Worm (Caenorhabditis elegans) whole organism, L2 larva: ENCODE results near the gene C06E7.2.

Experiments
- R02D3.7 ChIP-seq: fragments of 150-350 bp; optimal IDR thresholded peaks from 2 replicates; lab custom pipeline; 2014; ENCODE audit warnings: missing biosample characterization, missing genetic modification characterization
- alr-1 ChIP-seq: fragments of 150-350 bp; optimal IDR thresholded peaks from 2 replicates; lab custom pipeline; 2014; ENCODE audit warnings: missing biosample characterization, missing genetic modification characterization
- aly-2 ChIP-seq: fragments of 150-350 bp; optimal IDR thresholded peaks from 2 replicates; lab custom pipeline; 2014; ENCODE audit warnings: missing biosample characterization, missing genetic modification characterization
- ama-1 ChIP-seq: fragments of 150-350 bp; optimal IDR thresholded peaks from 2 replicates; lab custom pipeline; 2018; ENCODE audit warnings: inconsistent platforms
- blmp-1 ChIP-seq: sonication (generic microtip); optimal IDR thresholded peaks from 2 replicates; lab custom pipeline; 2017; ENCODE audit warnings: missing genetic modification characterization, mild to moderate bottlenecking, missing compliant biosample characterization, antibody characterized with exemption, moderate library complexity; ENCODE audit not compliant: insufficient read depth
- ceh-16 ChIP-seq: fragments of 150-350 bp; optimal IDR thresholded peaks from 2 replicates; lab custom pipeline; 2014; ENCODE audit warnings: missing biosample characterization, missing genetic modification characterization
- ceh-82 ChIP-seq: fragments of 150-350 bp; optimal IDR thresholded peaks from 2 replicates; lab custom pipeline; 2014; ENCODE audit warnings: missing biosample characterization, missing genetic modification characterization
- crh-2 ChIP-seq: sonication (generic microtip); optimal IDR thresholded peaks from 2 replicates; lab custom pipeline; 2017; ENCODE audit warnings: missing biosample characterization, missing genetic modification characterization
- dmd-4 ChIP-seq: sonication (generic microtip); optimal IDR thresholded peaks from 2 replicates; lab custom pipeline; 2017; ENCODE audit warnings: missing biosample characterization, missing genetic modification characterization
- egl-27 ChIP-seq: sonication (generic microtip); optimal IDR thresholded peaks from 3 replicates; lab custom pipeline; 2017; ENCODE audit warnings: missing biosample characterization, missing genetic modification reagents, missing genetic modification characterization
- elt-1 ChIP-seq: fragments of 150-350 bp; optimal IDR thresholded peaks from 2 replicates; lab custom pipeline; 2014; ENCODE audit warnings: missing biosample characterization, missing genetic modification characterization
- elt-3 ChIP-seq: sonication (generic microtip); optimal IDR thresholded peaks from 2 replicates; lab custom pipeline; 2017; ENCODE audit warnings: missing biosample characterization, missing genetic modification characterization
- fos-1 ChIP-seq: fragments of 150-350 bp; optimal IDR thresholded peaks from 2 replicates; lab custom pipeline; 2014; ENCODE audit warnings: missing biosample characterization, missing genetic modification characterization
- gmeb-1 ChIP-seq: fragments of 150-350 bp; optimal IDR thresholded peaks from 2 replicates; lab custom pipeline; 2014; ENCODE audit warnings: missing biosample characterization, missing genetic modification characterization
- lin-11 ChIP-seq: fragments of 150-350 bp; sonication (generic microtip); optimal IDR thresholded peaks from 2 replicates; lab custom pipeline; 2014; ENCODE audit warnings: missing biosample characterization, missing genetic modification characterization, inconsistent platforms, mixed read lengths
- lin-39 ChIP-seq: fragments of 150-350 bp; optimal IDR thresholded peaks from 2 replicates; lab custom pipeline; 2014; ENCODE audit warnings: missing biosample characterization, missing genetic modification reagents, missing genetic modification characterization
- lsy-2 ChIP-seq, 2 experiments: fragments of 150-350 bp in 1 of 2; sonication (generic microtip) in 1 of 2; optimal IDR thresholded peaks; 2 replicates each; lab custom pipeline; 2014 to 2017; ENCODE audit warnings: missing biosample characterization in 2 of 2, missing genetic modification characterization in 2 of 2
- mab-5 ChIP-seq: fragments of 150-350 bp; optimal IDR thresholded peaks from 2 replicates; lab custom pipeline; 2014; ENCODE audit warnings: missing biosample characterization, missing genetic modification characterization
- mbf-1 ChIP-seq: sonication (generic microtip); optimal IDR thresholded peaks from 2 replicates; lab custom pipeline; 2017; ENCODE audit warnings: missing biosample characterization, missing genetic modification characterization
- mdl-1 ChIP-seq, 2 experiments: fragments of 150-350 bp in 1 of 2; sonication (generic microtip) in 1 of 2; optimal IDR thresholded peaks; 2 replicates each; lab custom pipeline; 2017; ENCODE audit warnings: missing biosample characterization in 2 of 2, missing genetic modification characterization in 2 of 2
- nhr-10 ChIP-seq: sonication (generic microtip); optimal IDR thresholded peaks from 2 replicates; lab custom pipeline; 2017; ENCODE audit warnings: missing biosample characterization, missing genetic modification characterization
- nhr-11 ChIP-seq: fragments of 150-350 bp; optimal IDR thresholded peaks from 2 replicates; lab custom pipeline; 2014; ENCODE audit warnings: missing biosample characterization, missing genetic modification characterization
- nhr-21 ChIP-seq: fragments of 150-350 bp; optimal IDR thresholded peaks from 2 replicates; lab custom pipeline; 2014; ENCODE audit warnings: missing biosample characterization, missing genetic modification characterization
- nhr-23 ChIP-seq: fragments of 150-350 bp; optimal IDR thresholded peaks from 2 replicates; lab custom pipeline; 2014; ENCODE audit warnings: missing biosample characterization, missing genetic modification reagents, missing genetic modification characterization
- nhr-237 ChIP-seq: fragments of 150-350 bp; optimal IDR thresholded peaks from 2 replicates; lab custom pipeline; 2014; ENCODE audit warnings: missing biosample characterization, missing genetic modification characterization
- nhr-25 ChIP-seq: fragments of 150-350 bp; sonication (generic microtip); optimal IDR thresholded peaks from 3 replicates; lab custom pipeline; 2014; ENCODE audit warnings: missing biosample characterization, missing genetic modification characterization
- nhr-6 ChIP-seq: fragments of 150-350 bp; optimal IDR thresholded peaks from 2 replicates; lab custom pipeline; 2014; ENCODE audit warnings: missing biosample characterization, missing genetic modification characterization
- nhr-77 ChIP-seq: fragments of 150-350 bp; optimal IDR thresholded peaks from 2 replicates; lab custom pipeline; 2014; ENCODE audit warnings: missing biosample characterization, missing genetic modification characterization
- peb-1 ChIP-seq: fragments of 150-350 bp; optimal IDR thresholded peaks from 2 replicates; lab custom pipeline; 2014; ENCODE audit warnings: missing biosample characterization, missing genetic modification characterization
- sem-4 ChIP-seq: fragments of 150-350 bp; optimal IDR thresholded peaks from 2 replicates; lab custom pipeline; 2014; ENCODE audit warnings: missing biosample characterization, missing genetic modification reagents, missing genetic modification characterization
- skn-1 ChIP-seq: sonication (generic microtip); optimal IDR thresholded peaks from 2 replicates; lab custom pipeline; 2017; ENCODE audit warnings: missing biosample characterization, missing genetic modification characterization
- sma-3 ChIP-seq: sonication (generic microtip); optimal IDR thresholded peaks from 2 replicates; lab custom pipeline; 2016; ENCODE audit warnings: missing genetic modification reagents, missing genetic modification characterization, missing compliant biosample characterization
- sma-9 ChIP-seq, 2 experiments: fragments of 150-350 bp in 1 of 2; sonication (generic microtip) in 1 of 2; optimal IDR thresholded peaks; 2 replicates each; lab custom pipeline; 2014 to 2016; ENCODE audit warnings: missing genetic modification characterization in 2 of 2, mild to moderate bottlenecking in 1 of 2, missing biosample characterization in 1 of 2, missing compliant biosample characterization in 1 of 2, missing genetic modification reagents in 1 of 2, moderate library complexity in 1 of 2
- snpc-4 ChIP-seq: fragments of 150-350 bp; optimal IDR thresholded peaks from 2 replicates; lab custom pipeline; 2014; ENCODE audit warnings: missing biosample characterization, missing genetic modification characterization
- unc-39 ChIP-seq: fragments of 150-350 bp; optimal IDR thresholded peaks from 2 replicates; lab custom pipeline; 2014; ENCODE audit warnings: missing biosample characterization, missing genetic modification characterization
- unc-55 ChIP-seq: fragments of 150-350 bp; sonication (generic microtip); optimal IDR thresholded peaks from 3 replicates; lab custom pipeline; 2014; ENCODE audit warnings: missing biosample characterization, missing genetic modification reagents, missing genetic modification characterization
- ztf-1 ChIP-seq: fragments of 200-800 bp; sonication (Bioruptor generic); conservative IDR thresholded peaks from 2 replicates; pipeline ENCODE4 v1.3.6; 2022; ENCODE audit warnings: missing genetic modification characterization, missing compliant biosample characterization
- ztf-11 ChIP-seq: sonication (generic microtip); optimal IDR thresholded peaks from 2 replicates; lab custom pipeline; 2017; ENCODE audit warnings: missing biosample characterization, missing genetic modification characterization
- ztf-4 ChIP-seq: fragments of 150-350 bp; optimal IDR thresholded peaks from 2 replicates; lab custom pipeline; 2014; ENCODE audit warnings: missing biosample characterization, missing genetic modification characterization

The C06E7.2 gene

ce11 chrIV:5806348-5806747, 32.9 kb upstream of the C06E7.2 start:
- no peak for TF ChIP-seq aly-2
- TF ChIP-seq, all 48 proteins: peak for 0

ce11 chrIV:5806909-5807308, 32.4 kb upstream of the C06E7.2 start, which contains the start of gene lntl-1:
TSS of gene lntl-1 (minus strand) at chrIV:5807093.
- TF ChIP-seq unc-55 (GFP tag; lab: Kevin White, UChicago), result peak; percentile 18
- no peak for TF ChIP-seq ztf-11 (tag; lab: Kevin White, UChicago)
- TF ChIP-seq lsy-2 (tag; optimal IDR thresholded peaks at IDR 0.05; lab: Kevin White, UChicago), result peak in 1 of 2 experiments; percentile 57

ce11 chrIV:5809733-5810132, 29.5 kb upstream of the C06E7.2 start:
- TF ChIP-seq ztf-4 (tag; lab: Kevin White, UChicago), result no peak
- no peak for TF ChIP-seq blmp-1
- no peak for TF ChIP-seq ceh-16 (tag; lab: Kevin White, UChicago)
- TF ChIP-seq nhr-23 (tag; lab: Kevin White, UChicago), result no peak
- TF ChIP-seq ztf-1 (GFP tag; lab: Robert Waterston, UW), result no peak
- TF ChIP-seq alr-1 (tag; lab: Kevin White, UChicago), result no peak
- no peak for TF ChIP-seq elt-1
- TF ChIP-seq snpc-4, result no peak
- no peak for TF ChIP-seq sma-3
- no peak for TF ChIP-seq nhr-77
- TF ChIP-seq elt-3 (tag; lab: Kevin White, UChicago), result no peak
- no peak for TF ChIP-seq nhr-21
- no peak for TF ChIP-seq unc-39 (tag; lab: Kevin White, UChicago)
- TF ChIP-seq unc-55 (GFP tag; lab: Kevin White, UChicago), result no peak
- TF ChIP-seq nhr-25 (tag; lab: Kevin White, UChicago), result no peak
- no peak for TF ChIP-seq crh-2 (tag; lab: Kevin White, UChicago)
- TF ChIP-seq R02D3.7, result no peak

ce11 chrIV:5811079-5811622, 28.1 kb upstream of the C06E7.2 start:
- TF ChIP-seq nhr-25 (tag; lab: Kevin White, UChicago) (no peak), lin-39 (peak; percentile 36), dmd-4 (tag; lab: Kevin White, UChicago) (no peak), nhr-23 (tag; lab: Kevin White, UChicago) (no peak)

ce11 chrIV:5814092-5814650, 25.1 kb upstream of the C06E7.2 start, which contains the start of gene oops-1:
TSS of gene oops-1 (minus strand) at chrIV:5814142.
- TF ChIP-seq ztf-4 (tag; lab: Kevin White, UChicago) (no peak), nhr-23 (tag; lab: Kevin White, UChicago) (no peak), nhr-237 (tag; lab: Kevin White, UChicago) (no peak), egl-27 (tag; lab: Kevin White, UChicago) (no peak), mbf-1 (tag; lab: Kevin White, UChicago) (no peak), nhr-6 (no peak), aly-2 (no peak), ceh-82 (tag; lab: Kevin White, UChicago) (no peak), nhr-10 (tag; lab: Kevin White, UChicago) (no peak), ztf-11 (tag; lab: Kevin White, UChicago) (no peak), lin-39 (no peak), lin-11 (tag; lab: Kevin White, UChicago) (no peak), crh-2 (tag; lab: Kevin White, UChicago) (no peak), nhr-77 (no peak), fos-1 (no peak), snpc-4 (no peak), gmeb-1 (tag; lab: Kevin White, UChicago) (no peak), unc-55 (GFP tag; lab: Kevin White, UChicago) (no peak), peb-1 (tag; lab: Kevin White, UChicago) (no peak)

- TF ChIP-seq R02D3.7 (no peak), skn-1 (tag; lab: Kevin White, UChicago) (no peak), aly-2 (no peak), sem-4 (no peak), nhr-11 (tag; lab: Kevin White, UChicago) (no peak), ztf-11 (tag; lab: Kevin White, UChicago) (no peak), crh-2 (tag; lab: Kevin White, UChicago) (no peak), mab-5 (tag; lab: Kevin White, UChicago) (no peak), nhr-77 (no peak), lsy-2 (tag; optimal IDR thresholded peaks at IDR 0.05; lab: Kevin White, UChicago) (no peak), ceh-16 (tag; lab: Kevin White, UChicago) (no peak), ama-1 (lab: Kevin White, UChicago) (no peak), mdl-1 (tag; optimal IDR thresholded peaks at IDR 0.05; lab: Kevin White, UChicago) (no peak), fos-1 (no peak), sma-9 (GFP tag; optimal IDR thresholded peaks at IDR 0.05; lab: Kevin White, UChicago) (no peak), sma-9 (tag; optimal IDR thresholded peaks at IDR 0.05; lab: Kevin White, UChicago) (no peak)
- TF ChIP-seq, all 48 proteins: peak for 0
Measured at ce11 chrIV:5816466-5816865, 22.8 kb upstream of the C06E7.2 start.
